Fruit fly (Drosophila melanogaster) Kc167 (cell line): ENCODE results near the gene tal-1A.

ENCODE experiments used
- Myc ChIP-seq: fragments of >200 bp; optimal IDR thresholded peaks from 2 replicates; lab custom pipeline; 2017; ENCODE audit warnings: missing external identifiers
- Sin3A ChIP-seq: fragments of >200 bp; optimal IDR thresholded peaks from 2 replicates; lab custom pipeline; 2018; ENCODE audit warnings: missing external identifiers
- h ChIP-seq: fragments of >200 bp; optimal IDR thresholded peaks from 3 replicates; lab custom pipeline; 2018; ENCODE audit warnings: missing external identifiers
- insv ChIP-seq: fragments of >200 bp; optimal IDR thresholded peaks from 3 replicates; lab custom pipeline; 2018; ENCODE audit warnings: missing external identifiers
- psq ChIP-seq: fragments of >200 bp; optimal IDR thresholded peaks from 2 replicates; lab custom pipeline; 2017; ENCODE audit warnings: missing external identifiers
- ttk ChIP-seq: sonication (Bioruptor generic); optimal IDR thresholded peaks from 2 replicates; lab custom pipeline; 2017; ENCODE audit warnings: missing external identifiers

tal-1A gene

dm6 chr3R:13845250-13845699 is 32.4 kb downstream of the tal-1A start:
- TF ChIP-seq psq (lab: Kevin White, UChicago) (no peak), Sin3A (lab: Kevin White, UChicago) (no peak), ttk (lab: Kevin White, UChicago) (no peak), insv (lab: Kevin White, UChicago) (no peak), h (lab: Kevin White, UChicago) (no peak), Myc (lab: Kevin White, UChicago) (no peak)

DNA sequence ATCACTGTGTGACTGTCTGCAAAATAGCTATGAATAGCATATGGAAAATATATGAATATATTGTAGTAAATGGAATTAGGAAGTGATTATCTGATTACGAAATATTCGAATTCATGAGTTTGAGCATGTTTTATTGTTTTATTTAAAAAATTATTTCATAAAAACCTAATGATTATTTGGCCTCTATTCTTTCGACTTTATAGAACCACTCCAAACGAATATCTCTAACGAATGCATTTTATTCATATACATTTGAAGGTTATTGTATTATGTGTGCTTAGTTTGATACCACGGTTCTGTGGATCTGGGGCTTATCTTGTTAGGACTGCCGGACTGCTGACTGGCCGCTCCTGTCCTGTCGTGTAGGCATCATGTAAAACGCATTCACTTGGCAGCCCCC is 33.0 kb downstream of the tal-1A start:
- TF ChIP-seq psq (lab: Kevin White, UChicago) = no peak
- no peak for TF ChIP-seq h (lab: Kevin White, UChicago)
- no peak for TF ChIP-seq insv (lab: Kevin White, UChicago)
- no peak for TF ChIP-seq ttk (lab: Kevin White, UChicago)

dm6 chr3R:13847289-13847688 is 34.4 kb downstream of the tal-1A start:
- TF ChIP-seq Sin3A (lab: Kevin White, UChicago) (no peak), psq (lab: Kevin White, UChicago) (no peak), ttk (lab: Kevin White, UChicago) (no peak), Myc (lab: Kevin White, UChicago) (no peak), insv (lab: Kevin White, UChicago) (no peak), h (lab: Kevin White, UChicago) (no peak)

DNA sequence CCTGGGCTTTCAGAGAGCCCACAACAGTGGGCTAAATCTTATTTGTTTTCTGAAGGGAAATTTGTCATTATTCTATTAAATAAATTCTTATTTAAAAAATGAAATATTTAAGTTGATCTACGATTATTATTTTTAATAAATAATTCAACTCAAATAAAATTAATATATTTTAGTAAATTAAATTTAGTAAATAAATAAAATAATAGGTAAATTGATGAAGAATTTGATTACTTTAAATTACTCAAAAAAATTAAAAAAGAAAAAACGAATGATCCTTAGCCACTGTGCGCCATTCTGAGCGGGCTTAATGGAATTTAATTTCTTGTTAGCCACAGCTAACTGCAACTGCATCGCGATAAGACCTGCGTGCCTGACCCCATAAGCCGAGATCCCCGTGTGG is 35.4 kb downstream of the tal-1A start:
- TF ChIP-seq psq (lab: Kevin White, UChicago) = no peak
- no peak for TF ChIP-seq Myc (lab: Kevin White, UChicago)
- no peak for TF ChIP-seq ttk (lab: Kevin White, UChicago)
- TF ChIP-seq insv (lab: Kevin White, UChicago) = no peak
- TF ChIP-seq Sin3A (lab: Kevin White, UChicago) = no peak
- TF ChIP-seq h (lab: Kevin White, UChicago) = no peak

DNA sequence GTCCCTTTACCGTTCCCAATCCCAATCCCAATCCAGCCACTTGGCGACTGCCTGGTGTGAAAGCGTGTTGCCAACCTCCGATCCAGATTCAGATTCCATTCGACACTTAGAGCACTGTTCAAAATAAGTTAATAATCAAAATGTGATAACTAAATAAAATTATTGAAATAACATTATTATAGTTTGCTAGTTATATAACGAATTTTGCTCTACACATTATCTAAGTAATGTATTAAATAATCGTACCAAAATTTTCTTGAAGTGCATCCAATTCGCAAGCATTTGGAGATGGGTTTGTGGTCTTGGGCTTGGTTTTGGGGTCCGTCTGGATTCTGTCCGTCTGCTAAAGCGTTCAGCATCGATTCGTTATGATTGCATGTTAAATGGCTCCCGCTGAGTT is 36.4 kb downstream of the tal-1A start:
- TF ChIP-seq ttk (lab: Kevin White, UChicago) = no peak
- no peak for TF ChIP-seq psq (lab: Kevin White, UChicago)

DNA sequence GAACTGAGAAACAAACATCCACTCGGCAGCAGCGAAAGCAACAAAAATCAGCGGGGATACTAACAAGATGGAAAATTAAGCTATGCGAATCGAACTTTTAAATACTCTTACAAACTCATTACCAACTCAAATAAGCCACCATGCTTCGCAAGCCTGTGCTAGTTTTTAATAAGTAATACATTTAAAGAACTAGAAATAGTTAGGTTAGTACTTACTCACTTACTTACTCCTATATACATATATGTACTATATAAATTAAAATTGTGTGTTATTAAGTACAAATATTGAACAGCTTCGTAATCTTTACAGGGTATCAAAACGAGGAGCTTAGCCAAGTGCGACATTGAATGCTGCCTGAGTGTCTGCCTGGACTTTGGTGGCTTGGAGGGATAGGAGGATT is 38.1 kb downstream of the tal-1A start:
- TF ChIP-seq Sin3A (lab: Kevin White, UChicago) (no peak), h (lab: Kevin White, UChicago) (no peak), psq (lab: Kevin White, UChicago) (no peak), ttk (lab: Kevin White, UChicago) (no peak)

dm6 chr3R:13855354-13855753 is 42.4 kb downstream of the tal-1A start, which contains the start of gene CG14362:
Gene CG14362, minus strand, starts transcription at chr3R:13855454.
- no peak for TF ChIP-seq Sin3A (lab: Kevin White, UChicago)
- TF ChIP-seq psq (lab: Kevin White, UChicago) = no peak
- no peak for TF ChIP-seq h (lab: Kevin White, UChicago)
- TF ChIP-seq insv (lab: Kevin White, UChicago) = no peak
- TF ChIP-seq Myc (lab: Kevin White, UChicago) = no peak
- TF ChIP-seq ttk (lab: Kevin White, UChicago) = no peak

DNA sequence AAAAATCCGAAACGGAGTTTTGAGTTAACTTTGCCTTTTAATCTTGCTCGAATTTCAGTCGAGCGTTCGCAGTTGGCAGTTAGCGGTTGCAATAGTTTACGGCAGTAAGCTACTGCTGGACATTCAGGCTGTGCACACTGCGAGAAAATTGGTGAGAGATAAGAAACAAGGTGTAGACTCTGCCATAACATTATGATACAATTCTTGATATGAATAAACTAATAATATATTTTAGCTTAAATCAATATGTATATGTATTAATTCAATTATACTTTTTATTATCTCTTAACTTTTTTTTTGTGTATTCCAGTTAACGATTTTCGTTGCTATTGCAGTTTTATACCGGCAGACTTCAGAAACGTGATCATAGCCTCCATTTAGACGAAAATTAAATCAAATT is 44.4 kb downstream of the tal-1A start:
- no peak for TF ChIP-seq psq (lab: Kevin White, UChicago)
- no peak for TF ChIP-seq Sin3A (lab: Kevin White, UChicago)
- TF ChIP-seq insv (lab: Kevin White, UChicago) = no peak
- no peak for TF ChIP-seq h (lab: Kevin White, UChicago)
- no peak for TF ChIP-seq ttk (lab: Kevin White, UChicago)
- TF ChIP-seq Myc (lab: Kevin White, UChicago) = no peak

dm6 chr3R:13859242-13859641 is 46.3 kb downstream of the tal-1A start:
- TF ChIP-seq ttk (lab: Kevin White, UChicago) (no peak), Myc (lab: Kevin White, UChicago) (no peak), Sin3A (lab: Kevin White, UChicago) (no peak), h (lab: Kevin White, UChicago) (no peak), insv (lab: Kevin White, UChicago) (no peak), psq (lab: Kevin White, UChicago) (no peak)

DNA sequence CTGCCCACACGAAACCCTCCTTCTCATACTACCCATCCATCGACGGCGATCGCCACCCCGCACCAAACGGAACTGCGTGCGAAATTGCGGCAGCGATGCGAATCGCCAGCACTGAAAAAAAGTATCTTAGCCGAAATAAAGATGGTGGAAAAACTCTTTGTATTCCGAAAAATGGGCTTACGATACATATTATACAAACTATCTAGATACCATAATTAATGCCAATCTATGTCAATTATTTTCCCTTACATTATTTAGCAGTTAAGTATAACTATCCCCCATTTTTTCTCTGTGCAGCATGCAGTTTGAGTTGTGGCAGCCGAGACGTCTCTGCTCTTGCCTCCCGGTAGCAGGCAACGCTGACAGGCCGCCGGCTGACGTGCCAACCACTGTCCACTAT is 48.9 kb downstream of the tal-1A start:
- TF ChIP-seq ttk (lab: Kevin White, UChicago) = no peak
- TF ChIP-seq insv (lab: Kevin White, UChicago) = no peak
- TF ChIP-seq h (lab: Kevin White, UChicago) = no peak
- no peak for TF ChIP-seq Sin3A (lab: Kevin White, UChicago)
- no peak for TF ChIP-seq psq (lab: Kevin White, UChicago)
- no peak for TF ChIP-seq Myc (lab: Kevin White, UChicago)
